Fruit fly (Drosophila melanogaster) whole organism, embryonic: Measurements from ENCODE around the gene MESR3.

Source experiments
- CG11456 ChIP-seq: fragments of 200-800 bp; sonication (Bioruptor generic); IDR thresholded peaks from 3 replicates; pipeline ENCODE4 v1.3.6; 2022; ENCODE audit warnings: missing biosample characterization, missing genetic modification characterization
- CG11504 ChIP-seq: fragments of 200-800 bp; sonication (Bioruptor generic); optimal IDR thresholded peaks from 3 replicates; lab custom pipeline; 2019; ENCODE audit warnings: missing biosample characterization, mild to moderate bottlenecking, missing genetic modification characterization, moderate library complexity
- CG11695 ChIP-seq: fragments of 200-800 bp; sonication (Bioruptor generic); IDR thresholded peaks from 3 replicates; pipeline ENCODE4 v1.3.6; 2022; ENCODE audit warnings: missing biosample characterization, missing genetic modification characterization
- CG13424 ChIP-seq: fragments of 200-800 bp; sonication (Bioruptor generic); optimal IDR thresholded peaks from 2 replicates; lab custom pipeline; 2019; ENCODE audit warnings: missing biosample characterization, mild to moderate bottlenecking, missing genetic modification characterization, moderate library complexity
- CG14441 ChIP-seq: fragments of 200-800 bp; sonication (Bioruptor generic); IDR thresholded peaks from 2 replicates; pipeline ENCODE4 v1.3.6; 2022; ENCODE audit warnings: missing biosample characterization, missing genetic modification characterization
- CG17385 ChIP-seq: fragments of 200-800 bp; sonication (Bioruptor generic); optimal IDR thresholded peaks from 3 replicates; lab custom pipeline; 2018; ENCODE audit warnings: missing biosample characterization, mild to moderate bottlenecking, missing genetic modification characterization
- CG17912 ChIP-seq: fragments of 200-800 bp; sonication (Bioruptor generic); optimal IDR thresholded peaks from 2 replicates; lab custom pipeline; 2018; ENCODE audit warnings: missing biosample characterization, mild to moderate bottlenecking, missing genetic modification characterization
- CG18476 ChIP-seq: fragments of 200-800 bp; sonication (Bioruptor generic); optimal IDR thresholded peaks from 2 replicates; lab custom pipeline; 2016; ENCODE audit warnings: missing biosample characterization, mild to moderate bottlenecking, missing genetic modification characterization
- CG2120 ChIP-seq: fragments of 200-800 bp; sonication (Bioruptor generic); optimal IDR thresholded peaks from 3 replicates; lab custom pipeline; 2016; ENCODE audit warnings: missing biosample characterization, missing genetic modification characterization
- CG30403 ChIP-seq: fragments of 200-800 bp; sonication (Bioruptor generic); optimal IDR thresholded peaks from 3 replicates; lab custom pipeline; 2016; ENCODE audit warnings: missing biosample characterization, missing genetic modification characterization
- CG31441 ChIP-seq: fragments of 200-800 bp; sonication (Bioruptor generic); IDR thresholded peaks from 2 replicates; pipeline ENCODE4 v1.3.6; 2022; ENCODE audit warnings: missing biosample characterization, missing genetic modification characterization
- CG3726 ChIP-seq: fragments of 200-800 bp; sonication (Bioruptor generic); IDR thresholded peaks from 3 replicates; pipeline ENCODE4, ENCODE4 v1.3.6; 2022; ENCODE audit warnings: missing biosample characterization, missing genetic modification characterization
- CG4328 ChIP-seq: fragments of 200-800 bp; sonication (Bioruptor generic); optimal IDR thresholded peaks from 3 replicates; lab custom pipeline; 2017; ENCODE audit warnings: missing biosample characterization, missing genetic modification reagents, missing genetic modification characterization
- CG6654 ChIP-seq: fragments of 200-800 bp; sonication (Bioruptor generic); optimal IDR thresholded peaks from 2 replicates; lab custom pipeline; 2017; ENCODE audit warnings: missing biosample characterization, mild to moderate bottlenecking, missing genetic modification characterization
- CG6791 ChIP-seq: fragments of 200-800 bp; sonication (Bioruptor generic); IDR thresholded peaks from 3 replicates; pipeline ENCODE4 v1.3.6; 2022; ENCODE audit warnings: missing biosample characterization, missing genetic modification characterization; ENCODE audit not compliant: partially characterized antibody
- CG7786 ChIP-seq: fragments of 200-800 bp; sonication (Bioruptor generic); optimal IDR thresholded peaks from 2 replicates; lab custom pipeline; 2016; ENCODE audit warnings: missing biosample characterization, missing genetic modification characterization
- CG9437 ChIP-seq: fragments of 200-800 bp; sonication (Bioruptor generic); optimal IDR thresholded peaks from 2 replicates; lab custom pipeline; 2018; ENCODE audit warnings: missing biosample characterization, mild to moderate bottlenecking, missing genetic modification characterization
- CG9727 ChIP-seq: fragments of 200-800 bp; sonication (Bioruptor generic); optimal IDR thresholded peaks from 3 replicates; lab custom pipeline; 2017; ENCODE audit warnings: missing biosample characterization, mild to moderate bottlenecking, missing genetic modification characterization
- Chrac-16 ChIP-seq: fragments of 200-800 bp; sonication (Bioruptor generic); optimal IDR thresholded peaks from 3 replicates; lab custom pipeline; 2016; ENCODE audit warnings: missing biosample characterization, missing genetic modification characterization
- D19A ChIP-seq: fragments of 200-800 bp; optimal IDR thresholded peaks from 3 replicates; lab custom pipeline; 2019; ENCODE audit warnings: missing biosample characterization, mild to moderate bottlenecking, missing genetic modification characterization, moderate library complexity
- Dip2 ChIP-seq: fragments of 200-800 bp; sonication (Bioruptor generic); IDR thresholded peaks from 2 replicates; pipeline ENCODE4 v1.3.6; 2022; ENCODE audit warnings: missing biosample characterization, missing genetic modification characterization
- E2f2 ChIP-seq: fragments of 200-800 bp; sonication (Bioruptor generic); IDR thresholded peaks from 2 replicates; pipeline ENCODE4 v1.3.6; 2022; ENCODE audit warnings: missing biosample characterization, missing genetic modification characterization
- Fer1 ChIP-seq: fragments of 200-800 bp; sonication (Bioruptor generic); optimal IDR thresholded peaks from 2 replicates; lab custom pipeline; 2017; ENCODE audit warnings: missing biosample characterization, mild to moderate bottlenecking, missing genetic modification characterization
- Fer2 ChIP-seq: fragments of 200-800 bp; sonication (Bioruptor generic); optimal IDR thresholded peaks from 2 replicates; lab custom pipeline; 2018; ENCODE audit warnings: missing biosample characterization, mild to moderate bottlenecking, missing genetic modification characterization, moderate library complexity
- H15 ChIP-seq: fragments of 200-800 bp; sonication (Bioruptor generic); IDR thresholded peaks from 3 replicates; pipeline ENCODE4 v1.3.6; 2022; ENCODE audit warnings: missing biosample characterization, missing genetic modification characterization
- Max ChIP-seq: fragments of 200-800 bp; sonication (Bioruptor generic); optimal IDR thresholded peaks from 2 replicates; lab custom pipeline; 2016; ENCODE audit warnings: missing biosample characterization, mild to moderate bottlenecking, missing genetic modification characterization
- Nf-YC ChIP-seq: fragments of 200-800 bp; optimal IDR thresholded peaks from 3 replicates; lab custom pipeline; 2019; ENCODE audit warnings: missing biosample characterization, mild to moderate bottlenecking, missing genetic modification characterization, moderate library complexity
- NfI ChIP-seq: fragments of 200-800 bp; sonication (Bioruptor generic); optimal IDR thresholded peaks from 3 replicates; lab custom pipeline; 2018; ENCODE audit warnings: missing biosample characterization, mild to moderate bottlenecking, missing genetic modification characterization, moderate library complexity
- Ptx1 ChIP-seq: fragments of 200-800 bp; sonication (Bioruptor generic); IDR thresholded peaks from 2 replicates; pipeline ENCODE4 v1.3.6; 2022; ENCODE audit warnings: missing biosample characterization, missing genetic modification characterization
- Rfx ChIP-seq: fragments of 200-800 bp; sonication (Bioruptor generic); IDR thresholded peaks from 2 replicates; pipeline ENCODE4 v1.3.6; 2022; ENCODE audit warnings: missing biosample characterization, missing genetic modification characterization
- TFAM ChIP-seq: fragments of 200-800 bp; sonication (Bioruptor generic); optimal IDR thresholded peaks from 2 replicates; lab custom pipeline; 2017; ENCODE audit warnings: missing biosample characterization, missing genetic modification characterization, inconsistent platforms
- Xbp1 ChIP-seq: fragments of 200-800 bp; sonication (Bioruptor generic); optimal IDR thresholded peaks from 3 replicates; lab custom pipeline; 2016; ENCODE audit warnings: missing biosample characterization, mild to moderate bottlenecking, missing genetic modification characterization
- ase ChIP-seq: fragments of 200-800 bp; sonication (Bioruptor generic); IDR thresholded peaks from 3 replicates; pipeline ENCODE4 v1.3.6; 2022; ENCODE audit warnings: missing biosample characterization, missing genetic modification characterization
- cas ChIP-seq: fragments of 200-800 bp; sonication (Bioruptor generic); IDR thresholded peaks from 2 replicates; pipeline ENCODE4 v1.3.6; 2022; ENCODE audit warnings: missing biosample characterization, missing genetic modification characterization
- croc ChIP-seq: fragments of 200-800 bp; sonication (Bioruptor generic); conservative IDR thresholded peaks from 3 replicates; pipeline ENCODE4 v1.3.6; 2022; ENCODE audit warnings: missing biosample characterization, missing genetic modification characterization
- crp ChIP-seq, 2 experiments: fragments of 200-800 bp; sonication (Bioruptor generic); optimal IDR thresholded peaks; 2 replicates in 1 of 2; 3 replicates in 1 of 2; lab custom pipeline; 2017; ENCODE audit warnings: missing biosample characterization in 2 of 2, missing genetic modification characterization in 2 of 2, mild to moderate bottlenecking in 1 of 2, moderate library complexity in 1 of 2
- dimm ChIP-seq: fragments of 200-800 bp; sonication (Bioruptor generic); IDR thresholded peaks from 2 replicates; pipeline ENCODE4 v1.3.6; 2022; ENCODE audit warnings: missing biosample characterization, missing genetic modification characterization
- gsb ChIP-seq: fragments of 200-800 bp; sonication (Bioruptor generic); IDR thresholded peaks from 2 replicates; pipeline ENCODE4 v1.3.6; 2022; ENCODE audit warnings: missing biosample characterization, missing genetic modification characterization
- ham ChIP-seq: fragments of 200-800 bp; sonication (Bioruptor generic); IDR thresholded peaks from 2 replicates; pipeline ENCODE4 v1.3.6; 2022; ENCODE audit warnings: missing biosample characterization, missing genetic modification characterization
- her ChIP-seq: fragments of 200-800 bp; sonication (Bioruptor generic); optimal IDR thresholded peaks from 2 replicates; lab custom pipeline; 2016; ENCODE audit warnings: missing biosample characterization, missing genetic modification characterization
- klu ChIP-seq: fragments of 200-800 bp; sonication (Bioruptor generic); IDR thresholded peaks from 2 replicates; pipeline ENCODE4 v1.3.6; 2022; ENCODE audit warnings: missing biosample characterization, missing genetic modification characterization
- lab ChIP-seq: fragments of 200-800 bp; sonication (Bioruptor generic); optimal IDR thresholded peaks from 3 replicates; lab custom pipeline; 2017; ENCODE audit warnings: missing biosample characterization, missing genetic modification characterization, mild to moderate bottlenecking, moderate library complexity, missing genetic modification reagents
- lbe ChIP-seq: fragments of 200-800 bp; sonication (Bioruptor generic); optimal IDR thresholded peaks from 2 replicates; lab custom pipeline; 2016; ENCODE audit warnings: missing biosample characterization, mild to moderate bottlenecking, missing genetic modification characterization
- nmo ChIP-seq: fragments of 200-800 bp; sonication (Bioruptor generic); optimal IDR thresholded peaks from 2 replicates; lab custom pipeline; 2018; ENCODE audit warnings: missing biosample characterization, mild to moderate bottlenecking, missing genetic modification characterization, moderate library complexity
- pfk ChIP-seq: fragments of 200-800 bp; sonication (Bioruptor generic); optimal IDR thresholded peaks from 2 replicates; lab custom pipeline; 2018; ENCODE audit warnings: missing biosample characterization, mild to moderate bottlenecking, missing genetic modification characterization, moderate library complexity
- phol ChIP-seq: fragments of 200-800 bp; sonication (Bioruptor generic); optimal IDR thresholded peaks from 3 replicates; lab custom pipeline; 2018; ENCODE audit warnings: missing biosample characterization, mild to moderate bottlenecking, missing genetic modification characterization, moderate library complexity
- ranshi ChIP-seq: fragments of 200-800 bp; sonication (Bioruptor generic); IDR thresholded peaks from 2 replicates; pipeline ENCODE4 v1.3.6; 2022; ENCODE audit warnings: missing biosample characterization, missing genetic modification characterization
- tx ChIP-seq: fragments of 200-800 bp; sonication (Bioruptor generic); optimal IDR thresholded peaks from 2 replicates; lab custom pipeline; 2016; ENCODE audit warnings: missing biosample characterization, missing genetic modification characterization
- vvl ChIP-seq: fragments of 200-800 bp; sonication (Bioruptor generic); IDR thresholded peaks from 2 replicates; pipeline ENCODE4 v1.3.6; 2022; ENCODE audit warnings: missing biosample characterization, missing genetic modification characterization

The MESR3 gene

DNA sequence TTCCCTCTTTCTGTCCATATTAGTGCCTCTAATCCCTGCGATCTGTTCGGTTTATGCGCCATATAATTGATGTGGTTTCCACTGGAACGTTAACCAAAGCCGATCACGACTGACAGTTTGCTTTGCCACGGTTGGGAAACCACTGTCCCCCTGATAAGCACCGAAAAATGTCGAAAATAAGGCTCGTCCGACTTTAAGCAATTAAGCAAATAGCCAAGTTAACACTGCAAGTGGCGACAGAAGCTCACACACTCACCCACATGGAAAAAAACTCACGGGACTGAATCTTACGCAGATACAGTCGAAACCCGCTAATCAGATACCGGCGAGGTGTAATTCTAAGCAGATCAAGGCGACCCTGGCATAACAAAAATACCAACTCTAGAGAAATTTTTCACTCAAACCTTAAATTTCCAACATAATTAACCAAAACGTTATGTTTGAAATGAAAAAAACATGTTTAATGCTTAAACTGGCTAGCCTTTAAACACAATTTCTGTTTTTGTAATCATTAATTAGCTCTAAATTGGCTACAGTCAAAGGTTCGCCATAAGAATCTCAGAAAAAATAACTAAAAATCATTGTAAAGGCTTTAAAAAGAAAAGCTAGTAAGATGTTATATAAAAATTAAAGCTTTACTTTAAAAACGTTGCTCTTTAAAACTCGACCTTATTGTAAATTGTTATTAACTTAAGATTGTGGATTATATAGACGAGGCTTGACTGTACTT lies 61.0 kb downstream of the MESR3 start (continued):
- TF ChIP-seq NfI (GFP tag; lab: Kevin White, UChicago) (peak; percentile 33), Xbp1 (GFP tag; lab: Kevin White, UChicago) (peak; percentile 17), croc (GFP tag; lab: Robert Waterston, UW) (no peak), ase (GFP tag; lab: Robert Waterston, UW) (no peak), Fer1 (GFP tag; lab: Kevin White, UChicago) (peak; percentile 42), cas (no peak), tx (GFP tag; lab: Kevin White, UChicago) (no peak), CG4328 (GFP tag; lab: Kevin White, UChicago) (peak; percentile 12), lab (GFP tag; lab: Kevin White, UChicago) (no peak), Dip2 (GFP tag; lab: Robert Waterston, UW) (no peak), CG11695 (GFP tag; lab: Robert Waterston, UW) (0 out of 3 replicates have a peak, but pooled peaks have one; percentile 18), CG7786 (GFP tag; lab: Kevin White, UChicago) (peak; percentile 33), CG6654 (peak; percentile 4), Ptx1 (GFP tag; lab: Robert Waterston, UW) (peak; percentile 43; the same call in 1 of the 2 replicates), E2f2 (0 out of 2 replicates have a peak, but pooled peaks have one; percentile 5), CG6791 (GFP tag; lab: Robert Waterston, UW) (no peak), H15 (GFP tag; lab: Robert Waterston, UW) (no peak), ham (GFP tag; lab: Robert Waterston, UW) (no peak), CG11504 (no peak), CG11456 (0 out of 3 replicates have a peak, but pooled peaks have one; percentile 38), ranshi (GFP tag; lab: Robert Waterston, UW) (0 out of 2 replicates have a peak, but pooled peaks have one; percentile 31), Nf-YC (tag; lab: Kevin White, UChicago) (no peak), dimm (no peak), CG31441 (no peak), Rfx (GFP tag; lab: Robert Waterston, UW) (0 out of 2 replicates have a peak, but pooled peaks have one; percentile 29), CG9437 (GFP tag; lab: Kevin White, UChicago) (peak; percentile 48), gsb (GFP tag; lab: Robert Waterston, UW) (no peak), CG18476 (GFP tag; lab: Kevin White, UChicago) (no peak), CG2120 (GFP tag; lab: Kevin White, UChicago) (peak; percentile 53), CG17912 (GFP tag; lab: Kevin White, UChicago) (no peak), nmo (GFP tag; lab: Kevin White, UChicago) (peak; percentile 12), CG30403 (GFP tag; lab: Kevin White, UChicago) (peak; percentile 38), CG3726 (GFP tag; lab: Robert Waterston, UW) (0 out of 3 replicates have a peak, but pooled peaks have one; percentile 8), crp (GFP tag; optimal IDR thresholded peaks at IDR 0.05; lab: Kevin White, UChicago) (no peak), CG17385 (peak; percentile 20), pfk (GFP tag; lab: Kevin White, UChicago) (no peak), CG13424 (tag; lab: Kevin White, UChicago) (peak; percentile 43), CG9727 (peak; percentile 22), Fer2 (tag; lab: Kevin White, UChicago) (no peak), her (no peak), Max (no peak), klu (no peak), lbe (GFP tag; lab: Kevin White, UChicago) (no peak), CG14441 (0 out of 2 replicates have a peak, but pooled peaks have one; percentile 10), vvl (GFP tag; lab: Robert Waterston, UW) (0 out of 2 replicates have a peak, but pooled peaks have one; percentile 6), phol (peak; percentile 13), Chrac-16 (GFP tag; lab: Kevin White, UChicago) (peak; percentile 15), TFAM (no peak), D19A (tag; lab: Kevin White, UChicago) (no peak)
